Fruit fly (Drosophila melanogaster) Kc167 (cell line): ENCODE data around the gene CG4691.
"Not testable (repeated sequence)": the region's sequence is repeated elsewhere in the genome, so short reads cannot be mapped to it uniquely, and the experiment has no call there.

ENCODE experiments used
- Myc ChIP-seq: fragments of >200 bp; optimal IDR thresholded peaks from 2 replicates; lab custom pipeline; 2017; ENCODE audit warnings: missing external identifiers
- Sin3A ChIP-seq: fragments of >200 bp; optimal IDR thresholded peaks from 2 replicates; lab custom pipeline; 2018; ENCODE audit warnings: missing external identifiers
- h ChIP-seq: fragments of >200 bp; optimal IDR thresholded peaks from 3 replicates; lab custom pipeline; 2018; ENCODE audit warnings: missing external identifiers
- insv ChIP-seq: fragments of >200 bp; optimal IDR thresholded peaks from 3 replicates; lab custom pipeline; 2018; ENCODE audit warnings: missing external identifiers
- psq ChIP-seq: fragments of >200 bp; optimal IDR thresholded peaks from 2 replicates; lab custom pipeline; 2017; ENCODE audit warnings: missing external identifiers
- ttk ChIP-seq: sonication (Bioruptor generic); optimal IDR thresholded peaks from 2 replicates; lab custom pipeline; 2017; ENCODE audit warnings: missing external identifiers

CG4691 gene

dm6 chr2L:14760467-14760866 lies at the start of gene CG4691:
Gene CG4691 (plus strand): TSS chr2L:14760767.
- TF ChIP-seq insv (lab: Kevin White, UChicago) (no peak), ttk (no peak), Sin3A (no peak), h (no peak), psq (lab: Kevin White, UChicago) (no peak), Myc (no peak)

dm6 chr2L:14712245-14712644 lies 48.3 kb upstream of the CG4691 start, which contains the start of gene CG15282:
Gene CG15282 (plus strand): TSS chr2L:14712471.
- no peak for TF ChIP-seq insv (lab: Kevin White, UChicago)
- no peak for TF ChIP-seq Myc
- TF ChIP-seq Sin3A, result no peak
- TF ChIP-seq h, result no peak
- no peak for TF ChIP-seq ttk
- TF ChIP-seq psq (lab: Kevin White, UChicago), result no peak

DNA sequence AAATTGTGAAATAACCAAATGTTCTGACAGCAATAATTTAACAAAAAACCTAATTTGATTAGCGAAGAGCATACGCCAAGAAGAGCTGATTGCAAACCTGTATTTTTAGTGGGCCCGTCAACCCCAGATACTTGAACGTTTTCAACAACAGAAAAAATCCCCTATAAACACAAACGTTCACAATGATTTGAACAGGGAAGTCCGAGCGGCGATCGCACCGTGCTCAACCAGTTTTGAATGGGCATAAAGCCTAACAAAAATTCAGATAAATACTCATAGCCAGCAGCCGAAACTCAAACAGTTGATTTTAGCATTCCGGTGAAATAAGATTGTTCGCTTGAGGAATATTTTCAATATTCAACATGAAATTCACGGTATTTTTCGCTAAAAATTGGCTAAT lies 47.1 kb upstream of the CG4691 start, which contains the start of gene CG34165:
CG34165 (plus strand) TSS at position 284 of the 400 bp plus-strand sequence.
- no peak for TF ChIP-seq psq (lab: Kevin White, UChicago)
- no peak for TF ChIP-seq Sin3A
- TF ChIP-seq h, result no peak

DNA sequence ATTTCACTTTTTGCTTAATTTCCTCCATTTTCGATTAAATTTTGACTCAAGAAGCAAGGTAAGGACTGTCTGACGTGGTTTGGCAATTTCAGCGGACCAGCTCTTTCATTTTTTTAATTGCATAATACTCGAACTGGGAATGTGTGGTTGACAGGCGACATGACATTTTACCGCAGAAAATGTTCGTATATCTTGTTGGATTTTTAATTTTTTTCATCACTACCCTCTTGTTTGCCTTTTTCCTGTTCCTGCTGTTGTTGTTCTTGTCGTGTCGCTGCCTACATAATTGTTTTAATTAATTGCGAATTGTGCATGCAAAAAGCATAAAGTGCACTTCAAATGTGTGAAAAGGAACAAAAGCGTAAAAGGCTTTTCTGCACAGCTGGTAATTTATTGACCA lies 30.5 kb upstream of the CG4691 start, which contains the start of gene CG42685:
CG42685 (minus strand) TSS at position 101 of the 400 bp plus-strand sequence.
- TF ChIP-seq Sin3A (no peak), insv (lab: Kevin White, UChicago) (no peak), h (no peak), Myc (no peak), ttk (no peak), psq (lab: Kevin White, UChicago) (no peak)

DNA sequence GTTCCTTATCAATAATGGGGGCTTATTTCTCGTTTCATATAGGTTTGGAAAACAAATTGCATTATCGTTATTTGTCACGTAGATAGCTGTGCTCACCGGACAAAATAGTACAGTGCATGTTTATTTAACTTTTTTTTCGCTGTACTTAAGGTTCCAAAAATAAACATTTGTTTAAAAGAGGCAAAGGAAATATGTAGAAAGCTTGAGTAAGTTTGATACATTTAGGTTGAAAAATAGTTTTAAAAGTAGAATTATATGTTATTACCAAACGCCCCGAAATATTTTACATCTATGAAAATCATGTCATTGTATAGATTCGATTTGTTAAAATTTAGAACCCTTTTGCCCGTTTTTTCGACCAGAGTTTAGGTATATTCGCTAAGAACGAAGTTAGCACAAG lies 25.0 kb upstream of the CG4691 start, which contains the start of gene CG31835:
CG31835 (plus strand) TSS at position 301 of the 400 bp plus-strand sequence.
- TF ChIP-seq ttk; insv (lab: Kevin White, UChicago); psq (lab: Kevin White, UChicago): not testable (repeated sequence)

- TF ChIP-seq psq (lab: Kevin White, UChicago); ttk; insv (lab: Kevin White, UChicago): not testable (repeated sequence)
These were observed 22.9 kb upstream of the CG4691 start, which contains the start of gene CG31775 for dm6 chr2L:14737669-14738068. Gene CG31775 (minus strand): TSS chr2L:14737769.

- TF ChIP-seq Sin3A; insv (lab: Kevin White, UChicago); psq (lab: Kevin White, UChicago): not testable (repeated sequence)
These were observed 21.0 kb upstream of the CG4691 start, which contains the start of gene CG42585 for dm6 chr2L:14739614-14740013. Gene CG42585 (plus strand): TSS chr2L:14739914.

- TF ChIP-seq h, Sin3A, Myc: not testable (repeated sequence)
These were observed 18.8 kb upstream of the CG4691 start, which contains the start of gene CG42586 for dm6 chr2L:14741740-14742139. Gene CG42586 (minus strand): TSS chr2L:14741840.

DNA sequence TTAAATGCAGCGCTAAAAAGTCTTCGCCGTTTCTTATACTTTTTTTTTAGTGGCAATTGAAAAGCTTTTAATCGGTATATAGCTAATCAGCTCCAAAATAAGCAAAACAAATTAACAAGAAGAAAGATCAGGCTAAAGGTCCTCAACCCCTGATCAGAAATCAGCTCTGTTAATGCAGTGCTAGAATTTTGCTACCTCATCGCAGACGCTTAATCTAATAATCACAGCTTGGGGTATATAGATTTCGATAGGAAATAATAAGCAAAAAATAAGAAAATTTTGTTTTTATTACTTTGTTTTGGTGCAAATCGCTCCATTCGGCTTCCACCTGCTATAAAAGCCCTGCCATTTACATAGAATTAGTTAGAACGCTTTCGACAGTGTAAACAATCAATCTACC lies 17.7 kb upstream of the CG4691 start, which contains the start of gene CG34166:
CG34166 (plus strand) TSS at position 301 of the 400 bp plus-strand sequence.
- not testable (repeated sequence) for TF ChIP-seq psq (lab: Kevin White, UChicago); Sin3A; h

dm6 chr2L:14743337-14743736 lies 17.2 kb upstream of the CG4691 start:
- TF ChIP-seq psq (lab: Kevin White, UChicago), result no peak
- TF ChIP-seq Myc, result no peak
- no peak for TF ChIP-seq insv (lab: Kevin White, UChicago)
- no peak for TF ChIP-seq ttk
- TF ChIP-seq Sin3A, result no peak
- TF ChIP-seq h, result no peak

DNA sequence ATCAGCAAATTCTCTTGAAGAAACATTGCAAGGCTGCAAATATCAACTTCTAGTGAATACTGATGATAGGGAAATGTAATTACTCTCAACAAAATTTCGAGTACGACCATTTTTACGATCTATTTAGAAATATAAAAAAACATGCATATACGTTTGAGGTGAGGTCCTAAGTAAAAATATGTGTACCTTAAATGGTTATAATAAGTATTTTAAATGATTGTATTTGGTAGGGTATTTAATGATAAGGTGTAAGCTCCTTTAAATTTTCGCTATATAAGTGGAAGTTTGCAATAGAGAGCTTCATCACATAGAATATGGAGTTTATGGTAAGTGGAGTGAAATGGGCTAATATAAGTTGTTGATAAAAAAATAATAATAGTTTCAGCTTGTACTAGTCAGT lies 16.4 kb upstream of the CG4691 start, which contains the start of gene CG42681:
CG42681 (plus strand) TSS at position 301 of the 400 bp plus-strand sequence.
- TF ChIP-seq psq (lab: Kevin White, UChicago) (no peak), Myc (no peak), h (no peak), Sin3A (no peak), ttk (no peak), insv (lab: Kevin White, UChicago) (no peak)

- no peak for TF ChIP-seq Myc
- TF ChIP-seq ttk, result no peak
- TF ChIP-seq psq (lab: Kevin White, UChicago), result no peak
- no peak for TF ChIP-seq h
- no peak for TF ChIP-seq insv (lab: Kevin White, UChicago)
- TF ChIP-seq Sin3A, result no peak
These were observed 15.5 kb upstream of the CG4691 start, which contains the start of gene CG42587 for dm6 chr2L:14745068-14745467. Gene CG42587 (minus strand): TSS chr2L:14745210.

DNA sequence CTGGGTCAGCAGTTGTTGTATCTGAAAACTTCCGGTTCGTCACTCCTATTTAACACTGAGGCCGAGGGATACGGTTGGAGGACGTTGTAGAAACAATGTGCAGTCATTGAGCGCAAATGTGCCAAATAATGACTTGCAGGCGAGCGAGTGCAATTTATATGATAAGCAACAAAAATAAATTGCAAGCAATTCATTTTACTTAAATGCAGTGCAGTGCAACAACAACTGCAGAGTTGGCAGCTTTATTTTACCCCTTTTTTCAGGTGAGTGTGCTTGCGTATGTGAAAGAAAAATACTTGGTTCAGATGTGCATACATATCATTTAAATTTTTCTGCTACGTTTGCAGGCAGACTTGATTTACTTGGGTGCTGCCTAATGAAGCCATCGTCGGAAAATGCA lies 14.5 kb upstream of the CG4691 start:
- TF ChIP-seq psq (lab: Kevin White, UChicago), result no peak
- no peak for TF ChIP-seq h
- no peak for TF ChIP-seq insv (lab: Kevin White, UChicago)
- TF ChIP-seq Sin3A, result no peak
- no peak for TF ChIP-seq Myc
- TF ChIP-seq ttk, result no peak

DNA sequence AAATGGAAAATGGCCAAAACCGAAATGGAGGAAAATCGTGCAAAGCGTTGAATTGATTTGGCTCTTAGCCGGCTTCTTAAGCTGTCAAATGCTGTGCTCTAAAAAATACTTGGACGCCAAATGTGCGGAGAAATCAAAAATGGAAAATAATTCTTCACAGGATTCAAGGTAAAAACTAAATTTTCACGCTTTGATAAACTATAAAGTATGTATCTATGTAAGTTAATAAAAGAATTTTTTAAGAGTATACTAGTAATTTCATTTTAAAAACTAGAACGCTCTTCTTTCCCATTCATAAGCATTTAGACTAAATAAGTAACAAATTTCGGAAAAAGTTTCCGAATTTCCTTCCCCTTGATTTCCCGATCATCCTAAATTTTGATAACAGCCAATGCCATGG lies 1.9 kb downstream of the CG4691 start, which contains the start of gene CSN1a:
CSN1a (plus strand) TSS at position 301 of the 400 bp plus-strand sequence.
- TF ChIP-seq ttk (no peak), insv (lab: Kevin White, UChicago) (no peak), Sin3A (no peak), Myc (no peak), psq (lab: Kevin White, UChicago) (no peak), h (no peak)
